Worm (Caenorhabditis elegans) whole organism, early embryonic: ENCODE data around the gene D1086.12.

ENCODE experiments used
- F13C5.2 ChIP-seq: sonication (generic microtip); optimal IDR thresholded peaks from 2 replicates; lab custom pipeline; 2017; ENCODE audit warnings: mild to moderate bottlenecking, missing genetic modification characterization, inconsistent platforms, missing compliant biosample characterization
- aly-1 ChIP-seq: sonication (generic microtip); optimal IDR thresholded peaks from 2 replicates; lab custom pipeline; 2016; ENCODE audit warnings: missing genetic modification characterization, missing compliant biosample characterization
- ama-1 ChIP-seq: fragments of 150-350 bp; optimal IDR thresholded peaks from 2 replicates; lab custom pipeline; 2014
- ceh-13 ChIP-seq: fragments of 200-800 bp; sonication (Bioruptor generic); optimal IDR thresholded peaks from 2 replicates; lab custom pipeline; 2018; ENCODE audit warnings: mild to moderate bottlenecking, missing genetic modification characterization, missing compliant biosample characterization
- ceh-36 ChIP-seq: sonication (generic microtip); optimal IDR thresholded peaks from 2 replicates; lab custom pipeline; 2016; ENCODE audit warnings: missing genetic modification characterization, inconsistent platforms, missing compliant biosample characterization
- ets-7 ChIP-seq: sonication (generic microtip); optimal IDR thresholded peaks from 2 replicates; lab custom pipeline; 2016; ENCODE audit warnings: missing genotype, missing genetic modification characterization, missing compliant biosample characterization
- tbx-37 ChIP-seq: fragments of 200-800 bp; sonication (Bioruptor generic); conservative IDR thresholded peaks from 2 replicates; pipeline ENCODE4 v1.3.6; 2022; ENCODE audit warnings: missing genetic modification reagents, missing genetic modification characterization, missing compliant biosample characterization
- tra-4 ChIP-seq: sonication (generic microtip); optimal IDR thresholded peaks from 2 replicates; lab custom pipeline; 2017; ENCODE audit warnings: missing genetic modification characterization, missing compliant biosample characterization

ce11 chrV:14057540-14057939, 43.4 kb upstream of the D1086.12 start, which contains the start of gene F58D12.3:
- TF ChIP-seq ama-1 (no peak), tra-4 (no peak), aly-1 (tag; lab: Kevin White, UChicago) (no peak), ets-7 (tag; lab: Kevin White, UChicago) (no peak), tbx-37 (GFP tag; lab: Robert Waterston, UW) (no peak), F13C5.2 (tag; lab: Kevin White, UChicago) (no peak), ceh-13 (GFP tag; lab: Kevin White, UChicago) (no peak), ceh-36 (tag; lab: Kevin White, UChicago) (no peak)
